Worm (Caenorhabditis elegans): ENCODE measurements around the gene ZK418.2.

ZK418.2 gene

DNA sequence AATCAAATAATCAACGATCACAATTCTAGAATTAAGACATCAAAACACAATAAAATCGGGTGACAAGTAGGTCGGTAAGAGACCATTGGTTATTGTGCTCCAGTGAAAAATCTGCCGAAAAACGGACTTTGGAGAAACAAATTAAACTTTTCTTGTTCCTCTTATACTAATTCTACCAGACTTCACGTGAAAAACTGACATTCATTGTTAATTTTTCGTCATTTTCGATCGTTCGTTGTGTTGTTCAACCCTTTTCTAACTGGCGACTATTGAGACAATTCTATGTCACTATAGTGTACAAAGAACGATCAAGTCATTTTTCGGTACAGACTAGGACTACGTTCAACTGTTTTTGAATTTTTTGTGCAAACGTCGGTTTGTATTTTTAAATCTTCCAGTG is 29.3 kb downstream of the ZK418.2 start:
- no peak for TF ChIP-seq hlh-4 (tag; optimal IDR thresholded peaks at IDR 0.05)
- no peak for TF ChIP-seq nhr-28 (tag; optimal IDR thresholded peaks at IDR 0.05)
- peak in 1 of 2 experiments; percentile 11 for TF ChIP-seq efl-1 (optimal IDR thresholded peaks at IDR 0.05)
- peak in 1 of 2 experiments; percentile 93 for TF ChIP-seq efl-1 (GFP tag; optimal IDR thresholded peaks at IDR 0.05 in 1 of 2)
- TF ChIP-seq tlp-1 (tag; optimal IDR thresholded peaks at IDR 0.05) = no peak
- TF ChIP-seq nhr-71 (tag; optimal IDR thresholded peaks at IDR 0.05) = peak; percentile 66
- no peak for TF ChIP-seq isw-1 (GFP tag; IDR thresholded peaks at IDR 0.05)
- TF ChIP-seq lin-35 (GFP tag; optimal IDR thresholded peaks at IDR 0.05) = peak in 1 of 2 experiments; percentile 73
- TF ChIP-seq vab-15 (tag; optimal IDR thresholded peaks at IDR 0.05) = no peak
- no peak for TF ChIP-seq Y116A8C.19 (tag; optimal IDR thresholded peaks at IDR 0.05; ENCODE audit: borderline replicate concordance)
- TF ChIP-seq elt-2 (tag; optimal IDR thresholded peaks at IDR 0.05) = peak; percentile 64
- no peak for TF ChIP-seq C34B4.2 (tag; optimal IDR thresholded peaks at IDR 0.05)
- TF ChIP-seq elt-3 (tag; optimal IDR thresholded peaks at IDR 0.05) = peak in 2 of 6 experiments; percentile 29 to 52
- peak; percentile 5 to 36 for TF ChIP-seq lsy-2 (tag; optimal IDR thresholded peaks at IDR 0.05)
- peak; percentile 7 for TF ChIP-seq swsn-7 (tag; optimal IDR thresholded peaks at IDR 0.05)
- no peak for TF ChIP-seq hpl-2 (GFP tag; optimal IDR thresholded peaks at IDR 0.05)
- TF ChIP-seq aly-2 (tag; optimal IDR thresholded peaks at IDR 0.05) = no peak
- peak; percentile 58 for TF ChIP-seq nhr-90 (tag; optimal IDR thresholded peaks at IDR 0.05; ENCODE audit: poor library complexity)
- TF ChIP-seq ceh-82 (tag; optimal IDR thresholded peaks at IDR 0.05) = no peak
- no peak for TF ChIP-seq pqm-1 (tag; optimal IDR thresholded peaks at IDR 0.05)
- peak; percentile 48 for TF ChIP-seq lin-14 (GFP tag; optimal IDR thresholded peaks at IDR 0.05)
- no peak for TF ChIP-seq nhr-76 (tag; optimal IDR thresholded peaks at IDR 0.05)
- TF ChIP-seq nhr-84 (tag; optimal IDR thresholded peaks at IDR 0.05) = no peak
- TF ChIP-seq sup-37 (GFP tag; optimal IDR thresholded peaks at IDR 0.05) = no peak
- no peak for TF ChIP-seq egl-13 (tag; optimal IDR thresholded peaks at IDR 0.05)
- no peak for TF ChIP-seq lin-39 (tag; optimal IDR thresholded peaks at IDR 0.05)
- no peak for TF ChIP-seq mdl-1 (tag; optimal IDR thresholded peaks at IDR 0.05)
- TF ChIP-seq nhr-85 (tag) = peak; percentile 91
- TF ChIP-seq tbx-2 (tag; optimal IDR thresholded peaks at IDR 0.05) = peak; percentile 19
- TF ChIP-seq snu-23 (GFP tag; optimal IDR thresholded peaks at IDR 0.05) = peak; percentile 52
- TF ChIP-seq unc-86 (tag; optimal IDR thresholded peaks at IDR 0.05) = no peak
- peak; percentile 12 for TF ChIP-seq mep-1 (tag; optimal IDR thresholded peaks at IDR 0.05)
- no peak for TF ChIP-seq jun-1 (tag; optimal IDR thresholded peaks at IDR 0.05)
- TF ChIP-seq nhr-77 (tag; optimal IDR thresholded peaks at IDR 0.05) = peak; percentile 18
- TF ChIP-seq nhr-20 (tag; optimal IDR thresholded peaks at IDR 0.05) = peak; percentile 71
- TF ChIP-seq nhr-12 (tag; optimal IDR thresholded peaks at IDR 0.05) = no peak
- no peak for TF ChIP-seq ztf-4 (tag; optimal IDR thresholded peaks at IDR 0.05)
- no peak for TF ChIP-seq mab-9 (GFP tag; IDR thresholded peaks at IDR 0.05)
- no peak for TF ChIP-seq ceh-90 (tag; optimal IDR thresholded peaks at IDR 0.05)
- peak; percentile 41 for TF ChIP-seq blmp-1 (tag; optimal IDR thresholded peaks at IDR 0.05)
- peak; percentile 98 for TF ChIP-seq nhr-19 (GFP tag; conservative IDR thresholded peaks at IDR 0.05)
- TF ChIP-seq dsc-1 (tag; optimal IDR thresholded peaks at IDR 0.05) = no peak
- TF ChIP-seq xbp-1 (tag; optimal IDR thresholded peaks at IDR 0.05) = peak; percentile 30
- no peak for TF ChIP-seq fos-1 (tag; optimal IDR thresholded peaks at IDR 0.05)
- no peak for TF ChIP-seq pag-3 (tag; optimal IDR thresholded peaks at IDR 0.05; ENCODE audit: borderline replicate concordance, insufficient read depth)
- TF ChIP-seq fkh-4 (tag; optimal IDR thresholded peaks at IDR 0.05; ENCODE audit: borderline replicate concordance) = no peak
- TF ChIP-seq nhr-47 (tag; optimal IDR thresholded peaks at IDR 0.05) = peak; percentile 23
- 0 out of 2 replicates have a peak, but pooled peaks have one; percentile 6 for TF ChIP-seq grh-1 (GFP tag; IDR thresholded peaks at IDR 0.05)
